Worm (Caenorhabditis elegans) whole organism, late embryonic: ENCODE results near the gene Y11D7A.7.
A peak's percentile ranks its signal among the peaks of the same experiment; 100 is the strongest.

Experiments
- C08G9.2 ChIP-seq: sonication (generic microtip); optimal IDR thresholded peaks from 2 replicates; lab custom pipeline; 2016; ENCODE audit warnings: mild to moderate bottlenecking, missing genetic modification characterization, moderate library complexity, missing compliant biosample characterization
- K02D7.2 ChIP-seq: sonication (generic microtip); optimal IDR thresholded peaks from 2 replicates; lab custom pipeline; 2017; ENCODE audit warnings: mild to moderate bottlenecking, missing genetic modification characterization, missing compliant biosample characterization
- T23F11.4 ChIP-seq: fragments of 200-800 bp; sonication (Bioruptor generic); optimal IDR thresholded peaks from 2 replicates; lab custom pipeline; 2018; ENCODE audit warnings: mild to moderate bottlenecking, missing genetic modification characterization, missing compliant biosample characterization
- Y22D7AL.16 ChIP-seq: sonication (generic microtip); optimal IDR thresholded peaks from 2 replicates; lab custom pipeline; 2016; ENCODE audit warnings: missing genetic modification characterization, missing compliant biosample characterization
- ahr-1 ChIP-seq: sonication (generic microtip); optimal IDR thresholded peaks from 2 replicates; lab custom pipeline; 2016; ENCODE audit warnings: missing genetic modification characterization, missing compliant biosample characterization
- ceh-14 ChIP-seq: sonication (generic microtip); optimal IDR thresholded peaks from 2 replicates; lab custom pipeline; 2016; ENCODE audit warnings: missing genotype, missing genetic modification characterization, missing compliant biosample characterization
- ceh-18 ChIP-seq: sonication (generic microtip); optimal IDR thresholded peaks from 2 replicates; lab custom pipeline; 2016; ENCODE audit warnings: missing genetic modification characterization, missing compliant biosample characterization
- ceh-48 ChIP-seq: sonication (generic microtip); optimal IDR thresholded peaks from 2 replicates; lab custom pipeline; 2016; ENCODE audit warnings: missing genetic modification characterization, inconsistent platforms, missing compliant biosample characterization
- ceh-6 ChIP-seq: fragments of 200-800 bp; sonication (Bioruptor generic); optimal IDR thresholded peaks from 2 replicates; lab custom pipeline; 2018; ENCODE audit warnings: mild to moderate bottlenecking, missing genetic modification characterization, missing compliant biosample characterization
- che-1 ChIP-seq: sonication (generic microtip); optimal IDR thresholded peaks from 2 replicates; lab custom pipeline; 2016; ENCODE audit warnings: mild to moderate bottlenecking, missing genetic modification characterization, missing compliant biosample characterization
- dve-1 ChIP-seq: sonication (generic microtip); optimal IDR thresholded peaks from 2 replicates; lab custom pipeline; 2017; ENCODE audit warnings: antibody characterized with exemption, mild to moderate bottlenecking, missing genetic modification characterization, missing compliant biosample characterization
- elt-2 ChIP-seq: sonication (generic microtip); optimal IDR thresholded peaks from 2 replicates; lab custom pipeline; 2016; ENCODE audit warnings: missing genetic modification reagents, missing genetic modification characterization, missing compliant biosample characterization
- elt-4 ChIP-seq: sonication (generic microtip); optimal IDR thresholded peaks from 2 replicates; lab custom pipeline; 2016; ENCODE audit warnings: missing genetic modification characterization, missing compliant biosample characterization
- fkh-6 ChIP-seq: sonication (generic microtip); optimal IDR thresholded peaks from 2 replicates; lab custom pipeline; 2016; ENCODE audit warnings: missing genetic modification characterization, missing compliant biosample characterization
- hlh-13 ChIP-seq: fragments of 200-800 bp; sonication (Bioruptor generic); optimal IDR thresholded peaks from 2 replicates; lab custom pipeline; 2018; ENCODE audit warnings: mild to moderate bottlenecking, missing genetic modification characterization, missing compliant biosample characterization
- hlh-15 ChIP-seq: sonication (generic microtip); optimal IDR thresholded peaks from 2 replicates; lab custom pipeline; 2016; ENCODE audit warnings: missing genetic modification characterization, missing compliant biosample characterization
- hlh-30 ChIP-seq: sonication (generic microtip); optimal IDR thresholded peaks from 2 replicates; lab custom pipeline; 2017; ENCODE audit warnings: antibody characterized with exemption, missing genetic modification characterization, missing compliant biosample characterization; ENCODE audit not compliant: insufficient read depth
- lim-6 ChIP-seq: sonication (generic microtip); optimal IDR thresholded peaks from 2 replicates; lab custom pipeline; 2016; ENCODE audit warnings: missing genetic modification characterization, missing compliant biosample characterization
- lin-11 ChIP-seq: fragments of 200-800 bp; sonication (Bioruptor generic); optimal IDR thresholded peaks from 2 replicates; lab custom pipeline; 2018; ENCODE audit warnings: mild to moderate bottlenecking, missing genetic modification characterization, missing compliant biosample characterization
- madf-2 ChIP-seq: sonication (generic microtip); optimal IDR thresholded peaks from 2 replicates; lab custom pipeline; 2017; ENCODE audit warnings: missing genetic modification characterization, missing compliant biosample characterization
- mec-3 ChIP-seq: sonication (generic microtip); optimal IDR thresholded peaks from 2 replicates; lab custom pipeline; 2016; ENCODE audit warnings: borderline replicate concordance, missing genetic modification characterization, missing compliant biosample characterization
- nfya-1 ChIP-seq: sonication (generic microtip); optimal IDR thresholded peaks from 2 replicates; lab custom pipeline; 2017; ENCODE audit warnings: missing genetic modification characterization, mild to moderate bottlenecking, missing compliant biosample characterization, antibody characterized with exemption, moderate library complexity
- nhr-11 ChIP-seq: fragments of 150-350 bp; optimal IDR thresholded peaks from 2 replicates; lab custom pipeline; 2014; ENCODE audit warnings: missing biosample characterization, missing genetic modification characterization
- npax-4 ChIP-seq: sonication (generic microtip); optimal IDR thresholded peaks from 2 replicates; lab custom pipeline; 2016; ENCODE audit warnings: missing genetic modification characterization, missing compliant biosample characterization
- odd-2 ChIP-seq: sonication (generic microtip); optimal IDR thresholded peaks from 2 replicates; lab custom pipeline; 2017; ENCODE audit warnings: antibody characterized with exemption, mild to moderate bottlenecking, missing genetic modification characterization, missing compliant biosample characterization
- pax-1 ChIP-seq: fragments of 150-350 bp; optimal IDR thresholded peaks from 2 replicates; lab custom pipeline; 2014; ENCODE audit warnings: missing biosample characterization, missing genetic modification characterization
- pha-2 ChIP-seq: sonication (generic microtip); optimal IDR thresholded peaks from 2 replicates; lab custom pipeline; 2017; ENCODE audit warnings: mild to moderate bottlenecking, missing genetic modification characterization, missing compliant biosample characterization
- pha-4 ChIP-seq: fragments of 150-350 bp; optimal IDR thresholded peaks from 2 replicates; lab custom pipeline; 2018; ENCODE audit warnings: missing biosample characterization, missing genetic modification reagents, missing genetic modification characterization
- pqm-1 ChIP-seq: sonication (generic microtip); optimal IDR thresholded peaks from 2 replicates; lab custom pipeline; 2016; ENCODE audit warnings: missing genetic modification characterization, missing compliant biosample characterization
- rnt-1 ChIP-seq: sonication (generic microtip); optimal IDR thresholded peaks from 2 replicates; lab custom pipeline; 2016; ENCODE audit warnings: missing genetic modification characterization, missing compliant biosample characterization
- sdc-2 ChIP-seq: sonication (generic microtip); optimal IDR thresholded peaks from 2 replicates; lab custom pipeline; 2016; ENCODE audit warnings: missing genotype, missing genetic modification characterization, missing compliant biosample characterization
- sox-2 ChIP-seq: fragments of 200-800 bp; sonication (Bioruptor generic); IDR thresholded peaks from 2 replicates; pipeline ENCODE4 v1.3.6; 2022; ENCODE audit warnings: missing genetic modification reagents, missing genetic modification characterization, missing compliant biosample characterization
- syd-9 ChIP-seq: sonication (generic microtip); optimal IDR thresholded peaks from 2 replicates; lab custom pipeline; 2016; ENCODE audit warnings: mild to moderate bottlenecking, missing genetic modification characterization, moderate library complexity, missing compliant biosample characterization
- tbx-2 ChIP-seq: sonication (generic microtip); optimal IDR thresholded peaks from 2 replicates; lab custom pipeline; 2016; ENCODE audit warnings: missing genetic modification characterization, missing compliant biosample characterization
- ttx-3 ChIP-seq: sonication (generic microtip); optimal IDR thresholded peaks from 2 replicates; lab custom pipeline; 2016; ENCODE audit warnings: missing genetic modification reagents, missing genetic modification characterization, missing compliant biosample characterization
- unc-3 ChIP-seq, 2 experiments: fragments of 200-800 bp in 1 of 2; sonication (Bioruptor generic) in 1 of 2; sonication (generic microtip) in 1 of 2; conservative IDR thresholded peaks in 1 of 2; optimal IDR thresholded peaks in 1 of 2; 2 replicates each; pipeline versions ENCODE4 v1.3.6 to Lab custom; 2016 to 2022; ENCODE audit warnings: missing compliant biosample characterization in 2 of 2, missing genetic modification characterization in 2 of 2, missing genetic modification reagents in 1 of 2
- unc-55 ChIP-seq: sonication (generic microtip); optimal IDR thresholded peaks from 2 replicates; lab custom pipeline; 2017; ENCODE audit warnings: missing biosample characterization, missing genetic modification reagents, missing genetic modification characterization

The Y11D7A.7 gene

DNA sequence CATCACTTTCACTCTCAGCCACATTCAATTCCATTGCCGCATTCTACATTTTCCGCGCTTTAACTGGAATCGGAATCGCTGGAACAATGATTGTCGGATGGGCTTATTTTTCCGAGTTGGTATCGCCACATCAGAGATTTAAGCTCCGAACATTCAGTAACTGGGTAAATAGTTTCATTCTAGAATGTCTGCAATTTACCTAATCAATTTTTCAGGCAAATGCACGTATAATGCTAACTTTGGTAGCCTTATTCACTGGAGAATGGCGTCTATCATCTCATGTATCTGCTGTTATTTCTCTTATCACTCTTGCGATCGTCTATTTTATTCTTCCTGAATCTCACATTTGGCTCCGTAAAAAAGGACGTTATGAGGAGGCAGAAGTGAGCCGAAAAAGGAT, 30.9 kb upstream of the Y11D7A.7 start:
- TF ChIP-seq che-1 (tag; lab: Kevin White, UChicago) (no peak), pqm-1 (tag; lab: Kevin White, UChicago) (no peak), ceh-14 (no peak), unc-3 (GFP tag; conservative IDR thresholded peaks at IDR 0.05; lab: Robert Waterston, UW) (no peak), unc-3 (tag; optimal IDR thresholded peaks at IDR 0.05; lab: Kevin White, UChicago) (no peak)

DNA sequence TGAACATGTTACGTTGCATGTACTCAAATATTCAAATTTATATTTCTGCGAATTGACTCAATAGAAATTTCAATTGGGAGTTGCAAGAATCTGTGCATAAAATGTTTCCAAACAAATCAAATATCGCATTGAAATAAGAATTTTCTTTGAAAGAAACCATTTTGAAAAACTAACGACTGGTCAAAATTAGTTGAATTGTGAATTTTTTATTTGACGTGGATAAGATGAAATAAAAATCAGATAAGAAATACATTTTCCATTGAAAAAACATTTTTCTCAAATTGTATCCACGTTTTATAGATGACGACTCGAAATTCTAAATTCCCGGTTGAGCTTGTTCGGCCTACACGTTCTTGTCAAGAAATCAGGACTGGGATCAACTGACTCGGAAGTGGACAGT, 24.5 kb upstream of the Y11D7A.7 start, which contains the start of gene C46C2.3:
C46C2.3 (plus strand) TSS at position 301 of the 400 bp plus-strand sequence.
- TF ChIP-seq ahr-1 (tag; lab: Kevin White, UChicago) (no peak), K02D7.2 (tag; lab: Kevin White, UChicago) (no peak), madf-2 (tag; lab: Kevin White, UChicago) (no peak), hlh-13 (GFP tag; lab: Kevin White, UChicago) (no peak), npax-4 (tag; lab: Kevin White, UChicago) (no peak), lin-11 (tag; lab: Kevin White, UChicago) (no peak), ttx-3 (tag; lab: Kevin White, UChicago) (no peak), pqm-1 (tag; lab: Kevin White, UChicago) (no peak), nfya-1 (tag; lab: Kevin White, UChicago) (no peak), ceh-18 (no peak), pha-4 (tag; lab: Kevin White, UChicago) (no peak), lim-6 (tag; lab: Kevin White, UChicago) (no peak), hlh-30 (tag; lab: Kevin White, UChicago) (no peak), Y22D7AL.16 (tag; lab: Kevin White, UChicago) (no peak), T23F11.4 (no peak), tbx-2 (tag; lab: Kevin White, UChicago) (no peak), mec-3 (no peak), nhr-11 (no peak), hlh-15 (no peak), rnt-1 (tag; lab: Kevin White, UChicago) (no peak)

DNA sequence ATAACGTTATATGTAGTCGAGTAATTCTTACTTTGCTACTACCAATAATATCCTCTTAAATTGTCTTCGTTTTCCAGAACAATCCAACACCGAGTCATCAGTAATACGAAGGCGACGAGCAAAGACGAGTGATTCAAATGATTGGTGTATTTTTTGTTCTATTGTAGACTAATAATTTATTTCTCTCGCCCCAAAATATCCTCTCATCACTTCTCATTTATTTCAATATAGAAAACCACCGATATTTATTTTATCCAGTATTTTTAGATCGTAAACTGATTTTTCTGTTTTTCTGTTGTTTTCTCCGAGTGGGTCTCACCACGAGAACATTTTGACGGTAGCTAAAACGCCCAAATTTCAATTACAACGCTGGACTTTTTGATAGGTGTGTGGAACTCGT, 21.7 kb upstream of the Y11D7A.7 start:
- TF ChIP-seq ceh-6 (GFP tag; lab: Kevin White, UChicago): no peak
- TF ChIP-seq odd-2 (tag; lab: Kevin White, UChicago): no peak
- TF ChIP-seq pha-2: no peak
- TF ChIP-seq unc-55 (GFP tag; lab: Kevin White, UChicago): no peak
- TF ChIP-seq elt-2 (tag; lab: Kevin White, UChicago): no peak
- TF ChIP-seq sdc-2: no peak
- no peak for TF ChIP-seq ceh-48 (tag; lab: Kevin White, UChicago)
- no peak for TF ChIP-seq dve-1 (tag; lab: Kevin White, UChicago)
- no peak for TF ChIP-seq K02D7.2 (tag; lab: Kevin White, UChicago)
- TF ChIP-seq syd-9: no peak
- no peak for TF ChIP-seq elt-4
- TF ChIP-seq hlh-13 (GFP tag; lab: Kevin White, UChicago): no peak
- TF ChIP-seq hlh-30 (tag; lab: Kevin White, UChicago): no peak

DNA sequence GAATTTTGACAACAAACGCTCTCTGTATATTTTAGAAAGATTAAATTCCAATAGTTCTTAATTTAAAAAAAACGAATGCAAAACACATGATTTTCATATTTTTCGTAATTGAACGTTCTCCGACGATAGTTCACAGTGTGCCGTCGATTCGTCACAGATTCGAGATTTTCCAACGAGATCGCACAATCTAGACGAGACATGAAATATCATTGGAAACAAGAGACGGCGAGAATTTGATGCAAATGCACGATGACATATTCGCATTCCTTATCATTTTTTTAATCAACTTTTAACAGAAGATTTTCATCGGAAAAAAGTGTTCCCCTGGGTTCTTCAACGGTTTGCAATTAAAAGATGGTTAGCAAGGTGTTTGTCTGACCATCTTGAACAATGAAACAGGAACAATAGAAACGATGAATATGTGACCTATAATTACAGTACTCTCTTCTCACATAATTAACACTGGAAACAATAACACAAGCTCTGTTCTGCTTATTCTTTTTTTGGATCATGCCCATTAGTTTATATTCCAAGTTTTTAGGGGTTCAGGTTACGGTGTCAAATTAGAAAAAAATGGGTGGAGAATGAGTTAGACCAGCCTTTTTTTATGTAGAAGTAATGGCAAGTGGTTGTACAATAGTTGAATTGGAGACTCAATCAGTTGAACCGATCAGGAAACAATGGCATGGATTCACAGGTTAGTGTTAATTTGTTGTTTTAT, 16.7 kb upstream of the Y11D7A.7 start, which contains the start of gene Y11D7A.3:
Y11D7A.3 (plus strand) TSS at position 671 of the 721 bp plus-strand sequence.
- no peak for TF ChIP-seq C08G9.2 (tag; lab: Kevin White, UChicago)
- TF ChIP-seq ceh-6 (GFP tag; lab: Kevin White, UChicago): no peak
- peak; percentile 3; the same call in 1 of the 2 replicates for TF ChIP-seq sox-2
- no peak for TF ChIP-seq fkh-6
- no peak for TF ChIP-seq pax-1 (tag; lab: Kevin White, UChicago)
